Worm (Caenorhabditis elegans) whole organism, L4 larva: ENCODE data around the gene wht-2.

ENCODE experiments used
- F10B5.3 ChIP-seq: sonication (generic microtip); optimal IDR thresholded peaks from 2 replicates; lab custom pipeline; 2016; ENCODE audit warnings: mild to moderate bottlenecking, missing genetic modification characterization, missing compliant biosample characterization
- F37D6.2 ChIP-seq: sonication (generic microtip); optimal IDR thresholded peaks from 2 replicates; lab custom pipeline; 2016; ENCODE audit warnings: mild to moderate bottlenecking, missing genetic modification characterization, missing compliant biosample characterization
- F44E2.7 ChIP-seq: fragments of 200-800 bp; sonication (Bioruptor generic); IDR thresholded peaks from 2 replicates; pipeline ENCODE4 v2.1.2; 2022; ENCODE audit warnings: missing genetic modification characterization, missing compliant biosample characterization
- R02D3.7 ChIP-seq: fragments of 150-350 bp; sonication (generic microtip); optimal IDR thresholded peaks from 3 replicates; lab custom pipeline; 2014; ENCODE audit warnings: missing biosample characterization, missing genetic modification characterization
- Y48G9A.11 ChIP-seq: fragments of 200-800 bp; sonication (Bioruptor generic); IDR thresholded peaks from 2 replicates; pipeline ENCODE4 v1.3.6; 2022; ENCODE audit warnings: missing genetic modification reagents, missing genetic modification characterization, missing compliant biosample characterization
- ZK337.2 ChIP-seq: fragments of 200-800 bp; sonication (Bioruptor generic); IDR thresholded peaks from 2 replicates; pipeline ENCODE4 v1.3.6; 2022; ENCODE audit warnings: missing genetic modification reagents, missing genetic modification characterization, missing compliant biosample characterization
- aly-2 ChIP-seq: sonication (generic microtip); optimal IDR thresholded peaks from 2 replicates; lab custom pipeline; 2018; ENCODE audit warnings: missing biosample characterization, missing genetic modification characterization
- ama-1 ChIP-seq: fragments of 150-350 bp; optimal IDR thresholded peaks from 2 replicates; lab custom pipeline; 2014; ENCODE audit warnings: inconsistent platforms, mixed read lengths
- attf-4 ChIP-seq: sonication (generic microtip); optimal IDR thresholded peaks from 3 replicates; lab custom pipeline; 2017; ENCODE audit warnings: missing biosample characterization, missing genetic modification characterization
- ceh-28 ChIP-seq: fragments of 150-350 bp; optimal IDR thresholded peaks from 2 replicates; lab custom pipeline; 2014; ENCODE audit warnings: missing biosample characterization, missing genetic modification reagents, missing genetic modification characterization
- ceh-32 ChIP-seq: sonication (generic microtip); optimal IDR thresholded peaks from 2 replicates; lab custom pipeline; 2016; ENCODE audit warnings: mild to moderate bottlenecking, missing genetic modification characterization, missing compliant biosample characterization; ENCODE audit not compliant: poor library complexity
- ceh-44 ChIP-seq: fragments of 200-800 bp; sonication (Bioruptor generic); IDR thresholded peaks from 2 replicates; pipeline ENCODE4 v1.3.6; 2022; ENCODE audit warnings: missing genetic modification reagents, missing genetic modification characterization, missing compliant biosample characterization
- ceh-62 ChIP-seq: sonication (generic microtip); optimal IDR thresholded peaks from 2 replicates; lab custom pipeline; 2017; ENCODE audit warnings: missing biosample characterization, missing genetic modification characterization
- ceh-82 ChIP-seq: sonication (generic microtip); optimal IDR thresholded peaks from 2 replicates; lab custom pipeline; 2017; ENCODE audit warnings: missing biosample characterization, missing genetic modification characterization
- ces-1 ChIP-seq: fragments of 150-350 bp; sonication (generic microtip); optimal IDR thresholded peaks from 4 replicates; lab custom pipeline; 2014; ENCODE audit warnings: missing biosample characterization, missing genetic modification reagents, missing genetic modification characterization
- cey-2 ChIP-seq: sonication (generic microtip); optimal IDR thresholded peaks from 3 replicates; lab custom pipeline; 2017; ENCODE audit warnings: missing genetic modification characterization, mild to moderate bottlenecking, missing compliant biosample characterization, antibody characterized with exemption, borderline replicate concordance; ENCODE audit not compliant: insufficient read depth
- ctbp-1 ChIP-seq: fragments of 200-800 bp; sonication (Bioruptor generic); IDR thresholded peaks from 2 replicates; pipeline ENCODE4 v1.3.6; 2022; ENCODE audit warnings: missing genetic modification reagents, missing genetic modification characterization, missing compliant biosample characterization
- daf-12 ChIP-seq: fragments of 150-350 bp; optimal IDR thresholded peaks from 2 replicates; lab custom pipeline; 2014; ENCODE audit warnings: missing biosample characterization, missing genetic modification reagents, missing genetic modification characterization
- daf-16 ChIP-seq, 3 experiments: sonication (generic microtip); optimal IDR thresholded peaks; 2 replicates each; lab custom pipeline; 2016 to 2017; ENCODE audit warnings: missing genetic modification characterization in 3 of 3, missing genetic modification reagents in 3 of 3, mild to moderate bottlenecking in 2 of 3, missing compliant biosample characterization in 2 of 3, missing biosample characterization in 1 of 3, moderate library complexity in 1 of 3
- daf-19 ChIP-seq: fragments of 200-800 bp; sonication (Bioruptor generic); conservative IDR thresholded peaks from 2 replicates; pipeline ENCODE4 v1.3.6; 2022; ENCODE audit warnings: missing genetic modification characterization, missing compliant biosample characterization
- dmd-9 ChIP-seq: fragments of 200-800 bp; sonication (Bioruptor generic); IDR thresholded peaks from 2 replicates; pipeline ENCODE4 v1.3.6; 2022; ENCODE audit warnings: missing genetic modification reagents, missing genetic modification characterization, missing compliant biosample characterization
- dpl-1 ChIP-seq: fragments of 150-350 bp; optimal IDR thresholded peaks from 2 replicates; lab custom pipeline; 2014; ENCODE audit warnings: missing biosample characterization, missing genetic modification reagents, missing genetic modification characterization
- dve-1 ChIP-seq: sonication (generic microtip); optimal IDR thresholded peaks from 2 replicates; lab custom pipeline; 2017; ENCODE audit warnings: antibody characterized with exemption, mild to moderate bottlenecking, missing genetic modification characterization, missing compliant biosample characterization; ENCODE audit not compliant: insufficient read depth
- egl-27 ChIP-seq: sonication (generic microtip); optimal IDR thresholded peaks from 3 replicates; lab custom pipeline; 2017; ENCODE audit warnings: missing biosample characterization, missing genetic modification reagents, missing genetic modification characterization
- egl-43 ChIP-seq: fragments of 200-800 bp; sonication (Bioruptor generic); IDR thresholded peaks from 2 replicates; pipeline ENCODE4 v1.3.6; 2022; ENCODE audit warnings: missing genetic modification reagents, missing genetic modification characterization, missing compliant biosample characterization
- fos-1 ChIP-seq: fragments of 150-350 bp; optimal IDR thresholded peaks from 2 replicates; lab custom pipeline; 2014; ENCODE audit warnings: missing biosample characterization, missing genetic modification characterization
- hmg-1.1 ChIP-seq: fragments of 200-800 bp; sonication (Bioruptor generic); IDR thresholded peaks from 2 replicates; pipeline ENCODE4 v1.3.6; 2022; ENCODE audit warnings: missing genetic modification reagents, missing genetic modification characterization, missing compliant biosample characterization
- jun-1 ChIP-seq: fragments of 150-350 bp; optimal IDR thresholded peaks from 2 replicates; lab custom pipeline; 2014; ENCODE audit warnings: missing biosample characterization, missing genetic modification reagents, missing genetic modification characterization
- lin-15B ChIP-seq: fragments of 150-350 bp; sonication (generic microtip); optimal IDR thresholded peaks from 3 replicates; lab custom pipeline; 2014; ENCODE audit warnings: missing biosample characterization, missing genetic modification characterization
- lin-29 ChIP-seq: fragments of 200-800 bp; sonication (Bioruptor generic); IDR thresholded peaks from 2 replicates; pipeline ENCODE4 v1.3.6; 2022; ENCODE audit warnings: missing genetic modification reagents, missing genetic modification characterization, missing compliant biosample characterization
- lsy-2 ChIP-seq, 2 experiments: fragments of 150-350 bp in 1 of 2; sonication (generic microtip) in 1 of 2; optimal IDR thresholded peaks; 2 replicates each; lab custom pipeline; 2014 to 2017; ENCODE audit warnings: missing biosample characterization in 2 of 2, missing genetic modification characterization in 2 of 2
- madf-5 ChIP-seq, 2 experiments: fragments of 200-800 bp; sonication (Bioruptor generic); IDR thresholded peaks; 2 replicates each; pipeline ENCODE4 v1.3.6; 2022; ENCODE audit warnings: missing compliant biosample characterization in 2 of 2, missing genetic modification characterization in 2 of 2
- mdl-1 ChIP-seq, 2 experiments: fragments of 150-350 bp in 1 of 2; sonication (generic microtip) in 1 of 2; optimal IDR thresholded peaks; 2 replicates each; lab custom pipeline; 2014 to 2017; ENCODE audit warnings: missing biosample characterization in 2 of 2, missing genetic modification characterization in 2 of 2
- mep-1 ChIP-seq: fragments of 150-350 bp; sonication (generic microtip); optimal IDR thresholded peaks from 3 replicates; lab custom pipeline; 2014; ENCODE audit warnings: missing biosample characterization, missing genetic modification characterization
- mes-2 ChIP-seq: sonication (generic microtip); optimal IDR thresholded peaks from 2 replicates; lab custom pipeline; 2016; ENCODE audit warnings: missing genotype, mild to moderate bottlenecking, missing genetic modification characterization, missing compliant biosample characterization; ENCODE audit not compliant: poor library complexity, severe bottlenecking
- nhr-10 ChIP-seq: fragments of 150-350 bp; optimal IDR thresholded peaks from 2 replicates; lab custom pipeline; 2014; ENCODE audit warnings: missing biosample characterization, missing genetic modification characterization
- nhr-111 ChIP-seq: fragments of 200-800 bp; sonication (Bioruptor generic); optimal IDR thresholded peaks from 2 replicates; lab custom pipeline; 2018; ENCODE audit warnings: mild to moderate bottlenecking, missing genetic modification characterization, missing compliant biosample characterization
- nhr-237 ChIP-seq: sonication (generic microtip); optimal IDR thresholded peaks from 2 replicates; lab custom pipeline; 2017; ENCODE audit warnings: missing biosample characterization, missing genetic modification characterization
- nhr-28 ChIP-seq: fragments of 150-350 bp; optimal IDR thresholded peaks from 2 replicates; lab custom pipeline; 2014; ENCODE audit warnings: missing biosample characterization, missing genetic modification characterization
- nhr-42 ChIP-seq: fragments of 200-800 bp; sonication (Bioruptor generic); IDR thresholded peaks from 2 replicates; pipeline ENCODE4 v1.3.6; 2022; ENCODE audit warnings: missing genetic modification characterization, missing compliant biosample characterization
- nhr-76 ChIP-seq: fragments of 150-350 bp; optimal IDR thresholded peaks from 2 replicates; lab custom pipeline; 2014; ENCODE audit warnings: missing biosample characterization, missing genetic modification characterization
- nhr-77 ChIP-seq: fragments of 150-350 bp; optimal IDR thresholded peaks from 2 replicates; lab custom pipeline; 2014; ENCODE audit warnings: missing biosample characterization, missing genetic modification characterization
- rbr-2 ChIP-seq: sonication (generic microtip); optimal IDR thresholded peaks from 2 replicates; lab custom pipeline; 2016; ENCODE audit warnings: missing genotype, missing genetic modification characterization, missing compliant biosample characterization
- set-16 ChIP-seq: fragments of 200-800 bp; sonication (Bioruptor generic); IDR thresholded peaks from 2 replicates; pipeline ENCODE4 v1.3.6; 2022; ENCODE audit warnings: missing genetic modification reagents, missing genetic modification characterization, missing compliant biosample characterization
- snpc-1.2 ChIP-seq: fragments of 200-800 bp; sonication (Bioruptor generic); IDR thresholded peaks from 2 replicates; pipeline ENCODE4 v1.3.6; 2022; ENCODE audit warnings: missing genetic modification reagents, missing genetic modification characterization, missing compliant biosample characterization
- snpc-4 ChIP-seq: fragments of 150-350 bp; optimal IDR thresholded peaks from 2 replicates; lab custom pipeline; 2014; ENCODE audit warnings: missing biosample characterization, missing genetic modification characterization
- spr-3 ChIP-seq: fragments of 200-800 bp; sonication (Bioruptor generic); optimal IDR thresholded peaks from 2 replicates; lab custom pipeline; 2018; ENCODE audit warnings: mild to moderate bottlenecking, missing genetic modification characterization, missing compliant biosample characterization
- tra-1 ChIP-seq: fragments of 200-800 bp; sonication (Bioruptor generic); IDR thresholded peaks from 2 replicates; pipeline ENCODE4 v1.3.6; 2022; ENCODE audit warnings: missing genetic modification reagents, missing genetic modification characterization, missing compliant biosample characterization
- unc-130 ChIP-seq: sonication (generic microtip); optimal IDR thresholded peaks from 2 replicates; lab custom pipeline; 2016; ENCODE audit warnings: missing genetic modification reagents, missing genetic modification characterization, missing compliant biosample characterization
- unc-62 ChIP-seq, 3 experiments: fragments of 150-350 bp in 1 of 3; sonication (generic microtip); optimal IDR thresholded peaks in 2 of 3; peaks in 1 of 3; 1 replicate in 1 of 3; 2 replicates in 2 of 3; lab custom pipeline; 2014 to 2017; ENCODE audit warnings: missing biosample characterization in 3 of 3, missing genetic modification characterization in 3 of 3, missing genetic modification reagents in 3 of 3, missing genotype in 1 of 3
- vab-7 ChIP-seq: fragments of 200-800 bp; sonication (Bioruptor generic); IDR thresholded peaks from 2 replicates; pipeline ENCODE4 v1.3.6; 2022; ENCODE audit warnings: missing genetic modification reagents, missing genetic modification characterization, missing compliant biosample characterization
- zag-1 ChIP-seq: fragments of 150-350 bp; optimal IDR thresholded peaks from 2 replicates; lab custom pipeline; 2014; ENCODE audit warnings: missing biosample characterization, missing genetic modification characterization

Gene wht-2

ce11 chrIV:11494924-11495323 is 24.7 kb downstream of the wht-2 start:
- no peak for TF ChIP-seq Y48G9A.11 (GFP tag; lab: Robert Waterston, UW)
- TF ChIP-seq R02D3.7 = no peak
- TF ChIP-seq nhr-28 (tag; lab: Kevin White, UChicago) = no peak
- no peak for TF ChIP-seq vab-7
- TF ChIP-seq madf-5 (GFP tag; IDR thresholded peaks at IDR 0.05; lab: Robert Waterston, UW) = no peak
- TF ChIP-seq fos-1 (tag; lab: Kevin White, UChicago) = no peak
- TF ChIP-seq snpc-4 = no peak
- TF ChIP-seq mep-1 = peak; percentile 40
- TF ChIP-seq ceh-44 = no peak
- peak; percentile 18 for TF ChIP-seq mes-2 (tag; lab: Kevin White, UChicago)
- no peak for TF ChIP-seq nhr-10
- TF ChIP-seq ceh-62 (tag; lab: Kevin White, UChicago) = no peak
- TF ChIP-seq daf-16 (GFP tag; optimal IDR thresholded peaks at IDR 0.05; lab: Kevin White, UChicago) = no peak
- TF ChIP-seq daf-16 (tag; optimal IDR thresholded peaks at IDR 0.05; lab: Kevin White, UChicago) = no peak
- no peak for TF ChIP-seq ZK337.2 (GFP tag; lab: Robert Waterston, UW)
- no peak for TF ChIP-seq mdl-1 (tag; optimal IDR thresholded peaks at IDR 0.05; lab: Kevin White, UChicago)
- no peak for TF ChIP-seq attf-4 (tag; lab: Kevin White, UChicago)
- TF ChIP-seq nhr-111 (GFP tag; lab: Kevin White, UChicago) = no peak
- TF ChIP-seq snpc-1.2 (GFP tag; lab: Robert Waterston, UW) = no peak
- peak; percentile 21 for TF ChIP-seq F37D6.2 (tag; lab: Kevin White, UChicago)
- TF ChIP-seq dpl-1 (GFP tag; lab: Kevin White, UChicago) = no peak
- peak in 1 of 2 experiments; percentile 68 for TF ChIP-seq unc-62 (GFP tag; optimal IDR thresholded peaks at IDR 0.05 in 1 of 2; lab: Kevin White, UChicago)
- TF ChIP-seq unc-62 (tag; optimal IDR thresholded peaks at IDR 0.05; lab: Kevin White, UChicago) = no peak
- TF ChIP-seq spr-3 = no peak
- TF ChIP-seq F44E2.7 (GFP tag; lab: Robert Waterston, UW) = no peak
- no peak for TF ChIP-seq unc-130
- TF ChIP-seq nhr-76 (tag; lab: Kevin White, UChicago) = no peak
- TF ChIP-seq set-16 (GFP tag; lab: Robert Waterston, UW) = no peak
- TF ChIP-seq ceh-32 (tag; lab: Kevin White, UChicago) = no peak
- TF ChIP-seq daf-19 = no peak
- no peak for TF ChIP-seq lin-15B (tag; lab: Kevin White, UChicago)
- peak; percentile 22 for TF ChIP-seq ces-1
- TF ChIP-seq lsy-2 (tag; optimal IDR thresholded peaks at IDR 0.05; lab: Kevin White, UChicago) = peak in 1 of 2 experiments; percentile 52
- no peak for TF ChIP-seq ceh-82 (tag; lab: Kevin White, UChicago)
- no peak for TF ChIP-seq nhr-237 (tag; lab: Kevin White, UChicago)
- TF ChIP-seq egl-27 (tag; lab: Kevin White, UChicago) = no peak
- TF ChIP-seq hmg-1.1 (GFP tag; lab: Robert Waterston, UW) = peak; percentile 48; the same call in 1 of the 2 replicates
- TF ChIP-seq dve-1 = no peak
- TF ChIP-seq ama-1 = no peak
- no peak for TF ChIP-seq nhr-77 (tag; lab: Kevin White, UChicago)
- no peak for TF ChIP-seq daf-12
- TF ChIP-seq zag-1 = no peak
- TF ChIP-seq F10B5.3 (tag; lab: Kevin White, UChicago) = no peak
- peak; percentile 20 for TF ChIP-seq ceh-28 (tag; lab: Kevin White, UChicago)
- TF ChIP-seq jun-1 (tag; lab: Kevin White, UChicago) = no peak
- TF ChIP-seq ctbp-1 (GFP tag; lab: Robert Waterston, UW) = peak; percentile 62; the same call in 1 of the 2 replicates
- TF ChIP-seq lin-29 (GFP tag; lab: Robert Waterston, UW) = no peak
- no peak for TF ChIP-seq nhr-42
- no peak for TF ChIP-seq dmd-9 (GFP tag; lab: Robert Waterston, UW)
- TF ChIP-seq egl-43 (GFP tag; lab: Robert Waterston, UW) = no peak
- peak; percentile 35 for TF ChIP-seq rbr-2 (tag; lab: Kevin White, UChicago)
- no peak for TF ChIP-seq tra-1
- TF ChIP-seq aly-2 (tag; lab: Kevin White, UChicago) = no peak
- TF ChIP-seq cey-2 (tag; lab: Kevin White, UChicago) = no peak
